Worm (Caenorhabditis elegans): ENCODE measurements around the gene C24A8.5.
"Not testable (repeated sequence)": the region's sequence is repeated elsewhere in the genome, so short reads cannot be mapped to it uniquely, and the experiment has no call there.

Gene C24A8.5

ce11 chrX:4350198-4350597 lies 21.5 kb upstream of the C24A8.5 start, which contains the start of gene F14H12.2:
TSS of gene F14H12.2 (plus strand) at chrX:4350498.
- TF ChIP-seq tra-4 (tag; optimal IDR thresholded peaks at IDR 0.05) (no peak), scrt-1 (GFP tag; IDR thresholded peaks at IDR 0.05) (no peak), aly-1 (tag; optimal IDR thresholded peaks at IDR 0.05) (no peak), hmbx-1 (tag; optimal IDR thresholded peaks at IDR 0.05) (no peak), ceh-13 (GFP tag; optimal IDR thresholded peaks at IDR 0.05) (no peak), ets-7 (tag; optimal IDR thresholded peaks at IDR 0.05) (no peak), flt-1 (GFP tag; IDR thresholded peaks at IDR 0.05) (no peak), hnd-1 (tag; optimal IDR thresholded peaks at IDR 0.05) (no peak)

- TF ChIP-seq scrt-1 (GFP tag; IDR thresholded peaks at IDR 0.05) (0 out of 2 replicates have a peak, but pooled peaks have one; percentile 40), hmbx-1 (tag; optimal IDR thresholded peaks at IDR 0.05) (no peak), aly-1 (tag; optimal IDR thresholded peaks at IDR 0.05) (no peak)
Measured at ce11 chrX:4343915-4344314, 15.2 kb upstream of the C24A8.5 start, which contains the start of gene F14H12.3. TSS of gene F14H12.3 (plus strand) at chrX:4344215.

- TF ChIP-seq hmg-4 (GFP tag; optimal IDR thresholded peaks at IDR 0.05): no peak
Measured at ce11 chrX:4342730-4343129, 14.0 kb upstream of the C24A8.5 start.

- TF ChIP-seq ama-1 (optimal IDR thresholded peaks at IDR 0.05); scrt-1 (GFP tag; IDR thresholded peaks at IDR 0.05); hmg-4 (GFP tag; optimal IDR thresholded peaks at IDR 0.05): not testable (repeated sequence)
Measured at ce11 chrX:4339332-4339731, 10.6 kb upstream of the C24A8.5 start, which contains the start of gene cst-1. TSS of gene cst-1 (plus strand) at chrX:4339632.

- not testable (repeated sequence) for TF ChIP-seq hmg-4 (GFP tag; optimal IDR thresholded peaks at IDR 0.05); scrt-1 (GFP tag; IDR thresholded peaks at IDR 0.05); sea-1 (GFP tag; conservative IDR thresholded peaks at IDR 0.05)
Measured at ce11 chrX:4335950-4336349, 7.2 kb upstream of the C24A8.5 start, which contains the start of gene cst-2. TSS of gene cst-2 (minus strand) at chrX:4336050.

DNA sequence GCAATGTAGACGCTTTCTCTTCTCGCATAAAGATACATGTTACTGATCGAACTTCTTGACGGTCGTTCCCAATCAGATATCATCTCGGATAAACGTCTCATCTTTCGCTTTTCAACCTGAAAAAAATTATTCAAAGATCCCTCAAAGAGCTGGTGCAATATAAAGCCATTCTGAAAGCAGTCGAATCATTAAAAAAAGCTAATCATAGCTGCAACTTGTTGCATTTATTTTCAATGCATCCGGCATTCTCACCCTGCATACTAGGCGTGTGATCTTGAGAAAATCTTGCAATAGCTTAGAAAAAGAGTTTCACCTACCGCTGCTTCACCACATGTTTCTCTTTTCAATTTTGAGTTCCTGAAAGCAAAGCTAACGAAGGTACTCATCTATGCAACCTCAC lies 3.6 kb upstream of the C24A8.5 start, which contains the start of gene C24A8.6:
TSS of gene C24A8.6 (minus strand) at position 101 of the 400 bp plus-strand sequence.
- not testable (repeated sequence) for TF ChIP-seq ceh-13 (GFP tag; optimal IDR thresholded peaks at IDR 0.05); ama-1 (optimal IDR thresholded peaks at IDR 0.05); scrt-1 (GFP tag; IDR thresholded peaks at IDR 0.05)

ce11 chrX:4322847-4323455 lies 5.8 kb downstream of the C24A8.5 start:
- TF ChIP-seq ets-7 (tag; optimal IDR thresholded peaks at IDR 0.05) (no peak), hmg-4 (GFP tag; optimal IDR thresholded peaks at IDR 0.05) (no peak), hmbx-1 (tag; optimal IDR thresholded peaks at IDR 0.05) (no peak), F13C5.2 (tag; optimal IDR thresholded peaks at IDR 0.05) (no peak), tra-4 (tag; optimal IDR thresholded peaks at IDR 0.05) (no peak), ceh-36 (tag; optimal IDR thresholded peaks at IDR 0.05) (no peak), flt-1 (GFP tag; IDR thresholded peaks at IDR 0.05) (no peak), scrt-1 (GFP tag; IDR thresholded peaks at IDR 0.05) (no peak), tbx-11 (GFP tag; IDR thresholded peaks at IDR 0.05) (no peak), ceh-13 (GFP tag; optimal IDR thresholded peaks at IDR 0.05) (no peak), ama-1 (optimal IDR thresholded peaks at IDR 0.05) (no peak), pes-1 (GFP tag; IDR thresholded peaks at IDR 0.05) (no peak), hnd-1 (tag; optimal IDR thresholded peaks at IDR 0.05) (no peak), tbx-37 (GFP tag; conservative IDR thresholded peaks at IDR 0.05) (no peak), sea-1 (GFP tag; conservative IDR thresholded peaks at IDR 0.05) (no peak), B0310.2 (tag; optimal IDR thresholded peaks at IDR 0.05) (no peak), aly-1 (tag; optimal IDR thresholded peaks at IDR 0.05) (no peak)

- no peak for TF ChIP-seq tra-4 (tag; optimal IDR thresholded peaks at IDR 0.05)
- no peak for TF ChIP-seq pes-1 (GFP tag; IDR thresholded peaks at IDR 0.05)
- TF ChIP-seq tbx-37 (GFP tag; conservative IDR thresholded peaks at IDR 0.05): no peak
- TF ChIP-seq ceh-36 (tag; optimal IDR thresholded peaks at IDR 0.05): no peak
- no peak for TF ChIP-seq B0310.2 (tag; optimal IDR thresholded peaks at IDR 0.05)
- TF ChIP-seq scrt-1 (GFP tag; IDR thresholded peaks at IDR 0.05): no peak
- TF ChIP-seq F13C5.2 (tag; optimal IDR thresholded peaks at IDR 0.05): no peak
- no peak for TF ChIP-seq hmg-4 (GFP tag; optimal IDR thresholded peaks at IDR 0.05)
- no peak for TF ChIP-seq ama-1 (optimal IDR thresholded peaks at IDR 0.05)
- no peak for TF ChIP-seq ets-7 (tag; optimal IDR thresholded peaks at IDR 0.05)
- no peak for TF ChIP-seq ceh-13 (GFP tag; optimal IDR thresholded peaks at IDR 0.05)
- no peak for TF ChIP-seq hnd-1 (tag; optimal IDR thresholded peaks at IDR 0.05)
- TF ChIP-seq hmbx-1 (tag; optimal IDR thresholded peaks at IDR 0.05): no peak
- no peak for TF ChIP-seq aly-1 (tag; optimal IDR thresholded peaks at IDR 0.05)
Measured at ce11 chrX:4320563-4320962, 8.2 kb downstream of the C24A8.5 start, which contains the start of gene dop-6. TSS of gene dop-6 (plus strand) at chrX:4320863.

- TF ChIP-seq sea-1 (GFP tag; conservative IDR thresholded peaks at IDR 0.05) (no peak), tbx-37 (GFP tag; conservative IDR thresholded peaks at IDR 0.05) (no peak), aly-1 (tag; optimal IDR thresholded peaks at IDR 0.05) (no peak), hnd-1 (tag; optimal IDR thresholded peaks at IDR 0.05) (no peak), ama-1 (optimal IDR thresholded peaks at IDR 0.05) (no peak), flt-1 (GFP tag; IDR thresholded peaks at IDR 0.05) (no peak)
Measured at ce11 chrX:4317095-4317494, 11.6 kb downstream of the C24A8.5 start.

Measured in whole organism, early embryonic.